Worm (Caenorhabditis elegans): ENCODE data around the gene srd-25.

DNA sequence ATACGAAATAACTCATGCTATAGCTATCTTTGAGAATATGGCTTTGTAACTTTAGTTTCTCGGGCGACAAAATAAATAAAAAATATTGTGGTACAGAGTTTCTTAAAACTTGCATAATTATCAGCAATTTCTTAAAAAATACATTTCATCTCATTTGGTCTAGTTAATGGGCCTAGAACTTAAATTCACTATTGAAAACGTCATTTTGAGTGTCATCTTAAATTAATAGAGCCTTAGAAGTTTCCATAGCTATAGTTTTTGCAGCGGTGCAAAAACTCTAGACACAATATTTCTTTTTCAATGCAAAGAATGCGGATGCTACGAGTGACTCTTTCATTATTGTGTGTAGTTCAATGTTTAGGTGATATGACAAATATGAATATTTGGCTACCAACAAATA lies 19.8 kb upstream of the srd-25 start, which contains the start of gene clec-215:
- no peak for TF ChIP-seq him-1 (tag; optimal IDR thresholded peaks at IDR 0.05)
- TF ChIP-seq dao-5 (tag; optimal IDR thresholded peaks at IDR 0.05) = no peak

Data from whole organism, L4/young adult.